Fruit fly (Drosophila melanogaster) Kc167 (cell line): ENCODE measurements around the gene CG31706.

Experiments
- insv ChIP-seq: fragments of >200 bp; optimal IDR thresholded peaks from 3 replicates; lab custom pipeline; 2018; ENCODE audit warnings: missing external identifiers
- ttk ChIP-seq: sonication (Bioruptor generic); optimal IDR thresholded peaks from 2 replicates; lab custom pipeline; 2017; ENCODE audit warnings: missing external identifiers

dm6 chr2L:11488465-11489037 is 42.3 kb downstream of the CG31706 start:
- TF ChIP-seq insv (no peak), ttk (no peak)
